Worm (Caenorhabditis elegans): ENCODE data around the gene mls-2.

- no peak for TF ChIP-seq ceh-27 (GFP tag; optimal IDR thresholded peaks at IDR 0.05)
- no peak for TF ChIP-seq nhr-27 (tag; optimal IDR thresholded peaks at IDR 0.05)
- no peak for TF ChIP-seq F57A8.1 (GFP tag; optimal IDR thresholded peaks at IDR 0.05)
- TF ChIP-seq snpc-4 (GFP tag; optimal IDR thresholded peaks at IDR 0.05): no peak
- no peak for TF ChIP-seq snpc-4 (tag; optimal IDR thresholded peaks at IDR 0.05)
- no peak for TF ChIP-seq nfya-1 (tag; optimal IDR thresholded peaks at IDR 0.05; ENCODE audit: borderline replicate concordance, insufficient read depth)
- no peak for TF ChIP-seq ets-4 (GFP tag; optimal IDR thresholded peaks at IDR 0.05)
- TF ChIP-seq chd-7 (tag; optimal IDR thresholded peaks at IDR 0.05): no peak
- no peak for TF ChIP-seq nhr-120 (GFP tag; IDR thresholded peaks at IDR 0.05)
- no peak for TF ChIP-seq C06A6.2 (GFP tag; conservative IDR thresholded peaks at IDR 0.05)
- no peak for TF ChIP-seq let-526 (GFP tag; IDR thresholded peaks at IDR 0.05)
- TF ChIP-seq madf-10 (tag; optimal IDR thresholded peaks at IDR 0.05): no peak
- TF ChIP-seq lin-35 (GFP tag; optimal IDR thresholded peaks at IDR 0.05): no peak
Measured at ce11 chrX:4783117-4783775, 21.8 kb upstream of the mls-2 start, which contains the start of gene F43C9.2.

All from whole organism, young adult.